Worm (Caenorhabditis elegans) whole organism, late embryonic: ENCODE results near the gene sdz-1.

Source experiments
- ama-1 ChIP-seq: fragments of 150-350 bp; optimal IDR thresholded peaks from 2 replicates; lab custom pipeline; 2014
- ceh-18 ChIP-seq: sonication (generic microtip); optimal IDR thresholded peaks from 2 replicates; lab custom pipeline; 2016; ENCODE audit warnings: missing genetic modification characterization, missing compliant biosample characterization
- ceh-34 ChIP-seq: sonication (generic microtip); optimal IDR thresholded peaks from 2 replicates; lab custom pipeline; 2016; ENCODE audit warnings: mild to moderate bottlenecking, missing genetic modification characterization, missing compliant biosample characterization
- ceh-48 ChIP-seq: sonication (generic microtip); optimal IDR thresholded peaks from 2 replicates; lab custom pipeline; 2016; ENCODE audit warnings: missing genetic modification characterization, inconsistent platforms, missing compliant biosample characterization
- ceh-9 ChIP-seq: sonication (generic microtip); optimal IDR thresholded peaks from 2 replicates; lab custom pipeline; 2016; ENCODE audit warnings: mild to moderate bottlenecking, missing genetic modification characterization, inconsistent platforms, missing compliant biosample characterization
- ets-4 ChIP-seq: sonication (generic microtip); optimal IDR thresholded peaks from 2 replicates; lab custom pipeline; 2016; ENCODE audit warnings: missing genetic modification characterization, missing compliant biosample characterization
- fax-1 ChIP-seq: sonication (generic microtip); optimal IDR thresholded peaks from 2 replicates; lab custom pipeline; 2016; ENCODE audit warnings: missing genotype, missing genetic modification characterization, missing compliant biosample characterization
- nhr-11 ChIP-seq: fragments of 150-350 bp; optimal IDR thresholded peaks from 2 replicates; lab custom pipeline; 2014; ENCODE audit warnings: missing biosample characterization, missing genetic modification characterization
- syd-9 ChIP-seq: sonication (generic microtip); optimal IDR thresholded peaks from 2 replicates; lab custom pipeline; 2016; ENCODE audit warnings: mild to moderate bottlenecking, missing genetic modification characterization, moderate library complexity, missing compliant biosample characterization
- ztf-16 ChIP-seq: sonication (generic microtip); optimal IDR thresholded peaks from 2 replicates; lab custom pipeline; 2017; ENCODE audit warnings: missing genetic modification characterization, missing compliant biosample characterization

DNA sequence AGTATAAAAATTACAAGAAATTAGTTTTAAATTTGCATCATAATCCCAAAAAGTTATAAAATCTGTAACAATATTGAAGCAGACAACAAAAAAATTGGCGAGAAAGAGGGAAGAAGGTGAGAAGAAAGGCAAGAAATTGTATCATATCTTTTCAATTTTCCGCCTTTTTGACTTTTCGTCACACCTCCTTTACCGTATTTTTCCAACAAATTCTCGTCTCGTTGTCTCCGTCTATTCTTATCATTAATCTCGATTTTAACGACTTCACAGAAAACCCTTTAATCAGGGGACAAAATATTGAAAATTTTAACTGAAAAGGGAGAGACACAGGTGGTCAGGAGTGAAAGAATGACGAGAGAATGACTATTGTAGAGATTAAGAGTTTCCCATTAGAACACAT lies 12.8 kb upstream of the sdz-1 start:
- TF ChIP-seq ets-4 (tag; lab: Kevin White, UChicago) (no peak), ceh-9 (tag; lab: Kevin White, UChicago) (no peak), nhr-11 (tag; lab: Kevin White, UChicago) (no peak), ama-1 (lab: Kevin White, UChicago) (no peak), ceh-34 (tag; lab: Kevin White, UChicago) (no peak), ceh-48 (tag; lab: Kevin White, UChicago) (no peak), syd-9 (tag; lab: Kevin White, UChicago) (no peak), fax-1 (tag; lab: Kevin White, UChicago) (no peak), ceh-18 (no peak), ztf-16 (tag; lab: Kevin White, UChicago) (no peak)
